Worm (Caenorhabditis elegans) whole organism, late embryonic: Measurements from ENCODE around the gene sre-11.

ENCODE experiments used
- C08G9.2 ChIP-seq: sonication (generic microtip); optimal IDR thresholded peaks from 2 replicates; lab custom pipeline; 2016; ENCODE audit warnings: mild to moderate bottlenecking, missing genetic modification characterization, moderate library complexity, missing compliant biosample characterization
- F13H6.1 ChIP-seq: sonication (generic microtip); optimal IDR thresholded peaks from 2 replicates; lab custom pipeline; 2016; ENCODE audit warnings: missing genetic modification characterization, missing compliant biosample characterization
- K02D7.2 ChIP-seq: sonication (generic microtip); optimal IDR thresholded peaks from 2 replicates; lab custom pipeline; 2017; ENCODE audit warnings: mild to moderate bottlenecking, missing genetic modification characterization, missing compliant biosample characterization
- K09A11.1 ChIP-seq: sonication (generic microtip); optimal IDR thresholded peaks from 2 replicates; lab custom pipeline; 2017; ENCODE audit warnings: antibody characterized with exemption, mild to moderate bottlenecking, missing genetic modification characterization, missing compliant biosample characterization; ENCODE audit not compliant: insufficient read depth
- T23F11.4 ChIP-seq: fragments of 200-800 bp; sonication (Bioruptor generic); optimal IDR thresholded peaks from 2 replicates; lab custom pipeline; 2018; ENCODE audit warnings: mild to moderate bottlenecking, missing genetic modification characterization, missing compliant biosample characterization
- Y22D7AL.16 ChIP-seq: sonication (generic microtip); optimal IDR thresholded peaks from 2 replicates; lab custom pipeline; 2016; ENCODE audit warnings: missing genetic modification characterization, missing compliant biosample characterization
- ahr-1 ChIP-seq: sonication (generic microtip); optimal IDR thresholded peaks from 2 replicates; lab custom pipeline; 2016; ENCODE audit warnings: missing genetic modification characterization, missing compliant biosample characterization
- ceh-14 ChIP-seq: sonication (generic microtip); optimal IDR thresholded peaks from 2 replicates; lab custom pipeline; 2016; ENCODE audit warnings: missing genotype, missing genetic modification characterization, missing compliant biosample characterization
- ceh-18 ChIP-seq: sonication (generic microtip); optimal IDR thresholded peaks from 2 replicates; lab custom pipeline; 2016; ENCODE audit warnings: missing genetic modification characterization, missing compliant biosample characterization
- ceh-19 ChIP-seq: fragments of 200-800 bp; sonication (Bioruptor generic); optimal IDR thresholded peaks from 2 replicates; lab custom pipeline; 2018; ENCODE audit warnings: mild to moderate bottlenecking, missing genetic modification characterization, missing compliant biosample characterization
- ceh-22 ChIP-seq: sonication (generic microtip); optimal IDR thresholded peaks from 2 replicates; lab custom pipeline; 2017; ENCODE audit warnings: missing biosample characterization, missing genetic modification characterization
- ceh-24 ChIP-seq: sonication (generic microtip); optimal IDR thresholded peaks from 2 replicates; lab custom pipeline; 2016; ENCODE audit warnings: mild to moderate bottlenecking, missing genetic modification characterization, missing compliant biosample characterization
- ceh-30 ChIP-seq: fragments of 150-350 bp; optimal IDR thresholded peaks from 2 replicates; lab custom pipeline; 2014; ENCODE audit warnings: missing biosample characterization, missing genetic modification characterization
- ceh-31 ChIP-seq: sonication (generic microtip); optimal IDR thresholded peaks from 2 replicates; lab custom pipeline; 2016; ENCODE audit warnings: missing genetic modification characterization, missing compliant biosample characterization
- ceh-34 ChIP-seq: sonication (generic microtip); optimal IDR thresholded peaks from 2 replicates; lab custom pipeline; 2016; ENCODE audit warnings: mild to moderate bottlenecking, missing genetic modification characterization, missing compliant biosample characterization
- ceh-45 ChIP-seq: fragments of 200-800 bp; sonication (Bioruptor generic); IDR thresholded peaks from 2 replicates; pipeline ENCODE4 v1.3.6; 2022; ENCODE audit warnings: missing genetic modification reagents, missing genetic modification characterization, missing compliant biosample characterization
- ceh-48 ChIP-seq: sonication (generic microtip); optimal IDR thresholded peaks from 2 replicates; lab custom pipeline; 2016; ENCODE audit warnings: missing genetic modification characterization, inconsistent platforms, missing compliant biosample characterization
- ceh-9 ChIP-seq: sonication (generic microtip); optimal IDR thresholded peaks from 2 replicates; lab custom pipeline; 2016; ENCODE audit warnings: mild to moderate bottlenecking, missing genetic modification characterization, inconsistent platforms, missing compliant biosample characterization
- che-1 ChIP-seq: sonication (generic microtip); optimal IDR thresholded peaks from 2 replicates; lab custom pipeline; 2016; ENCODE audit warnings: mild to moderate bottlenecking, missing genetic modification characterization, missing compliant biosample characterization
- dmd-4 ChIP-seq: sonication (generic microtip); optimal IDR thresholded peaks from 2 replicates; lab custom pipeline; 2016; ENCODE audit warnings: borderline replicate concordance, missing genetic modification characterization, missing compliant biosample characterization
- eyg-1 ChIP-seq: sonication (generic microtip); optimal IDR thresholded peaks from 2 replicates; lab custom pipeline; 2016; ENCODE audit warnings: missing genotype, missing genetic modification characterization, missing compliant biosample characterization
- fax-1 ChIP-seq: sonication (generic microtip); optimal IDR thresholded peaks from 2 replicates; lab custom pipeline; 2016; ENCODE audit warnings: missing genotype, missing genetic modification characterization, missing compliant biosample characterization
- fkh-10 ChIP-seq: fragments of 150-350 bp; optimal IDR thresholded peaks from 2 replicates; lab custom pipeline; 2014; ENCODE audit warnings: missing biosample characterization, missing genetic modification reagents, missing genetic modification characterization
- hlh-15 ChIP-seq: sonication (generic microtip); optimal IDR thresholded peaks from 2 replicates; lab custom pipeline; 2016; ENCODE audit warnings: missing genetic modification characterization, missing compliant biosample characterization
- hlh-30 ChIP-seq: sonication (generic microtip); optimal IDR thresholded peaks from 2 replicates; lab custom pipeline; 2017; ENCODE audit warnings: antibody characterized with exemption, missing genetic modification characterization, missing compliant biosample characterization; ENCODE audit not compliant: insufficient read depth
- lim-6 ChIP-seq: sonication (generic microtip); optimal IDR thresholded peaks from 2 replicates; lab custom pipeline; 2016; ENCODE audit warnings: missing genetic modification characterization, missing compliant biosample characterization
- lin-11 ChIP-seq: fragments of 200-800 bp; sonication (Bioruptor generic); optimal IDR thresholded peaks from 2 replicates; lab custom pipeline; 2018; ENCODE audit warnings: mild to moderate bottlenecking, missing genetic modification characterization, missing compliant biosample characterization
- madf-2 ChIP-seq: sonication (generic microtip); optimal IDR thresholded peaks from 2 replicates; lab custom pipeline; 2017; ENCODE audit warnings: missing genetic modification characterization, missing compliant biosample characterization
- nhr-11 ChIP-seq: fragments of 150-350 bp; optimal IDR thresholded peaks from 2 replicates; lab custom pipeline; 2014; ENCODE audit warnings: missing biosample characterization, missing genetic modification characterization
- npax-4 ChIP-seq: sonication (generic microtip); optimal IDR thresholded peaks from 2 replicates; lab custom pipeline; 2016; ENCODE audit warnings: missing genetic modification characterization, missing compliant biosample characterization
- odd-2 ChIP-seq: sonication (generic microtip); optimal IDR thresholded peaks from 2 replicates; lab custom pipeline; 2017; ENCODE audit warnings: antibody characterized with exemption, mild to moderate bottlenecking, missing genetic modification characterization, missing compliant biosample characterization
- pag-3 ChIP-seq: sonication (generic microtip); optimal IDR thresholded peaks from 2 replicates; lab custom pipeline; 2016; ENCODE audit warnings: missing compliant biosample characterization, missing genetic modification characterization, borderline replicate concordance
- pat-9 ChIP-seq: fragments of 200-800 bp; sonication (Bioruptor generic); optimal IDR thresholded peaks from 2 replicates; lab custom pipeline; 2018; ENCODE audit warnings: mild to moderate bottlenecking, missing genetic modification characterization, moderate library complexity, missing compliant biosample characterization
- pha-2 ChIP-seq: sonication (generic microtip); optimal IDR thresholded peaks from 2 replicates; lab custom pipeline; 2017; ENCODE audit warnings: mild to moderate bottlenecking, missing genetic modification characterization, missing compliant biosample characterization
- pha-4 ChIP-seq: fragments of 150-350 bp; optimal IDR thresholded peaks from 2 replicates; lab custom pipeline; 2018; ENCODE audit warnings: missing biosample characterization, missing genetic modification reagents, missing genetic modification characterization
- ref-2 ChIP-seq: sonication (generic microtip); optimal IDR thresholded peaks from 2 replicates; lab custom pipeline; 2016; ENCODE audit warnings: missing genetic modification characterization, missing compliant biosample characterization
- rnt-1 ChIP-seq: sonication (generic microtip); optimal IDR thresholded peaks from 2 replicates; lab custom pipeline; 2016; ENCODE audit warnings: missing genetic modification characterization, missing compliant biosample characterization
- syd-9 ChIP-seq: sonication (generic microtip); optimal IDR thresholded peaks from 2 replicates; lab custom pipeline; 2016; ENCODE audit warnings: mild to moderate bottlenecking, missing genetic modification characterization, moderate library complexity, missing compliant biosample characterization
- ttx-3 ChIP-seq: sonication (generic microtip); optimal IDR thresholded peaks from 2 replicates; lab custom pipeline; 2016; ENCODE audit warnings: missing genetic modification reagents, missing genetic modification characterization, missing compliant biosample characterization
- unc-3 ChIP-seq, 2 experiments: fragments of 200-800 bp in 1 of 2; sonication (Bioruptor generic) in 1 of 2; sonication (generic microtip) in 1 of 2; conservative IDR thresholded peaks in 1 of 2; optimal IDR thresholded peaks in 1 of 2; 2 replicates each; pipeline versions ENCODE4 v1.3.6 to Lab custom; 2016 to 2022; ENCODE audit warnings: missing compliant biosample characterization in 2 of 2, missing genetic modification characterization in 2 of 2, missing genetic modification reagents in 1 of 2
- unc-42 ChIP-seq: sonication (generic microtip); optimal IDR thresholded peaks from 2 replicates; lab custom pipeline; 2016; ENCODE audit warnings: missing genotype, missing genetic modification characterization, missing compliant biosample characterization
- unc-55 ChIP-seq: sonication (generic microtip); optimal IDR thresholded peaks from 2 replicates; lab custom pipeline; 2017; ENCODE audit warnings: missing biosample characterization, missing genetic modification reagents, missing genetic modification characterization
- zip-5 ChIP-seq: sonication (generic microtip); optimal IDR thresholded peaks from 2 replicates; lab custom pipeline; 2016; ENCODE audit warnings: missing genetic modification characterization, missing compliant biosample characterization
- ztf-16 ChIP-seq: sonication (generic microtip); optimal IDR thresholded peaks from 2 replicates; lab custom pipeline; 2017; ENCODE audit warnings: missing genetic modification characterization, missing compliant biosample characterization

Gene sre-11

ce11 chrV:7726202-7726601 lies 42.4 kb upstream of the sre-11 start:
- TF ChIP-seq ceh-18 (tag; lab: Kevin White, UChicago) = no peak
- TF ChIP-seq ztf-16 (tag; lab: Kevin White, UChicago) = no peak
- no peak for TF ChIP-seq pag-3
- no peak for TF ChIP-seq fkh-10 (GFP tag; lab: Kevin White, UChicago)
- TF ChIP-seq rnt-1 (tag; lab: Kevin White, UChicago) = no peak
- no peak for TF ChIP-seq fax-1 (tag; lab: Kevin White, UChicago)
- no peak for TF ChIP-seq ceh-48 (tag; lab: Kevin White, UChicago)
- no peak for TF ChIP-seq ceh-30 (tag; lab: Kevin White, UChicago)
- TF ChIP-seq zip-5 (tag; lab: Kevin White, UChicago) = no peak
- no peak for TF ChIP-seq eyg-1
- TF ChIP-seq ref-2 = no peak
- TF ChIP-seq ceh-24 (tag; lab: Kevin White, UChicago) = no peak
- TF ChIP-seq C08G9.2 (tag; lab: Kevin White, UChicago) = no peak
- no peak for TF ChIP-seq Y22D7AL.16
- no peak for TF ChIP-seq pat-9 (tag; lab: Kevin White, UChicago)
- TF ChIP-seq pha-4 = no peak
- no peak for TF ChIP-seq unc-55 (GFP tag; lab: Kevin White, UChicago)
- no peak for TF ChIP-seq npax-4 (tag; lab: Kevin White, UChicago)

ce11 chrV:7723967-7724544 lies 40.3 kb upstream of the sre-11 start, which contains the start of the genes ZK105.6 and ZK105.8:
TSS of gene ZK105.6 (minus strand) at chrV:7724067.
TSS of gene ZK105.8 (plus strand) at chrV:7724494.
- TF ChIP-seq pha-4 = no peak
- TF ChIP-seq unc-42 (tag; lab: Kevin White, UChicago) = peak; percentile 18
- TF ChIP-seq ceh-34 (tag; lab: Kevin White, UChicago) = no peak

ce11 chrV:7721945-7722344 lies 38.2 kb upstream of the sre-11 start, which contains the start of gene ZK105.14:
TSS of gene ZK105.14 (minus strand) at chrV:7722045.
- TF ChIP-seq ttx-3 (no peak), ceh-45 (GFP tag; lab: Robert Waterston, UW) (no peak), lin-11 (tag; lab: Kevin White, UChicago) (no peak), ahr-1 (tag; lab: Kevin White, UChicago) (no peak), ceh-19 (GFP tag; lab: Kevin White, UChicago) (no peak), madf-2 (tag; lab: Kevin White, UChicago) (no peak), lim-6 (tag; lab: Kevin White, UChicago) (no peak), dmd-4 (tag; lab: Kevin White, UChicago) (no peak), T23F11.4 (no peak), zip-5 (tag; lab: Kevin White, UChicago) (no peak), ceh-22 (no peak), K02D7.2 (no peak), ceh-30 (tag; lab: Kevin White, UChicago) (no peak), hlh-30 (tag; lab: Kevin White, UChicago) (no peak), eyg-1 (no peak), ceh-14 (tag; lab: Kevin White, UChicago) (no peak), ceh-9 (tag; lab: Kevin White, UChicago) (no peak), K09A11.1 (tag; lab: Kevin White, UChicago) (no peak)

- TF ChIP-seq ceh-30 (tag; lab: Kevin White, UChicago) (no peak), pha-2 (tag; lab: Kevin White, UChicago) (no peak), unc-3 (GFP tag; conservative IDR thresholded peaks at IDR 0.05; lab: Robert Waterston, UW) (no peak), unc-3 (tag; optimal IDR thresholded peaks at IDR 0.05; lab: Kevin White, UChicago) (no peak), rnt-1 (tag; lab: Kevin White, UChicago) (no peak), nhr-11 (tag; lab: Kevin White, UChicago) (no peak), ceh-31 (tag; lab: Kevin White, UChicago) (no peak), F13H6.1 (tag; lab: Kevin White, UChicago) (no peak), C08G9.2 (tag; lab: Kevin White, UChicago) (no peak), odd-2 (tag; lab: Kevin White, UChicago) (no peak), syd-9 (no peak), che-1 (tag; lab: Kevin White, UChicago) (no peak), ceh-18 (tag; lab: Kevin White, UChicago) (no peak), pha-4 (no peak), hlh-15 (tag; lab: Kevin White, UChicago) (no peak)
These were observed 33.9 kb upstream of the sre-11 start, which contains the start of gene ZK105.5 for ce11 chrV:7717629-7718028. TSS of gene ZK105.5 (minus strand) at chrV:7717729.
